Worm (Caenorhabditis elegans) whole organism, young adult: ENCODE results near the gene F45D3.2.
A peak's percentile ranks its signal among the peaks of the same experiment; 100 is the strongest.

Experiments used
- B0019.2 ChIP-seq: fragments of 200-800 bp; sonication (Bioruptor generic); conservative IDR thresholded peaks from 2 replicates; pipeline ENCODE4 v1.3.6; 2022; ENCODE audit warnings: missing genetic modification reagents, missing genetic modification characterization, missing compliant biosample characterization
- B0035.1 ChIP-seq: sonication (generic microtip); optimal IDR thresholded peaks from 2 replicates; lab custom pipeline; 2016; ENCODE audit warnings: missing genetic modification characterization, mild to moderate bottlenecking, missing compliant biosample characterization, missing genotype, missing genetic modification reagents
- B0261.1 ChIP-seq: sonication (generic microtip); optimal IDR thresholded peaks from 2 replicates; lab custom pipeline; 2016; ENCODE audit warnings: mild to moderate bottlenecking, missing genetic modification characterization, moderate library complexity, missing compliant biosample characterization
- F57A8.1 ChIP-seq: fragments of 200-800 bp; sonication (Bioruptor generic); optimal IDR thresholded peaks from 2 replicates; lab custom pipeline; 2018; ENCODE audit warnings: mild to moderate bottlenecking, missing genetic modification characterization, moderate library complexity, missing compliant biosample characterization
- K11D2.4 ChIP-seq: fragments of 200-800 bp; sonication (Bioruptor generic); IDR thresholded peaks from 2 replicates; pipeline ENCODE4 v1.3.6; 2022; ENCODE audit warnings: missing genetic modification reagents, missing genetic modification characterization, missing compliant biosample characterization
- K12H6.12 ChIP-seq: fragments of 200-800 bp; sonication (Bioruptor generic); optimal IDR thresholded peaks from 2 replicates; lab custom pipeline; 2018; ENCODE audit warnings: mild to moderate bottlenecking, missing genetic modification characterization, missing compliant biosample characterization
- Y67H2A.10 ChIP-seq: fragments of 200-800 bp; sonication (Bioruptor generic); conservative IDR thresholded peaks from 2 replicates; pipeline ENCODE4 v1.3.6; 2022; ENCODE audit warnings: missing genetic modification reagents, missing genetic modification characterization, missing compliant biosample characterization
- Y95B8A.8 ChIP-seq: fragments of 200-800 bp; sonication (Bioruptor generic); IDR thresholded peaks from 2 replicates; pipeline ENCODE4 v1.3.6; 2022; ENCODE audit warnings: missing genetic modification reagents, missing genetic modification characterization, missing compliant biosample characterization
- ZK185.1 ChIP-seq: sonication (generic microtip); optimal IDR thresholded peaks from 2 replicates; lab custom pipeline; 2016; ENCODE audit warnings: mild to moderate bottlenecking, missing genetic modification characterization, missing compliant biosample characterization; ENCODE audit not compliant: poor library complexity, severe bottlenecking
- akir-1 ChIP-seq: fragments of 200-800 bp; sonication (Bioruptor generic); optimal IDR thresholded peaks from 2 replicates; lab custom pipeline; 2018; ENCODE audit warnings: mild to moderate bottlenecking, missing genetic modification characterization, moderate library complexity, missing compliant biosample characterization
- atf-7 ChIP-seq: sonication (generic microtip); optimal IDR thresholded peaks from 2 replicates; lab custom pipeline; 2017; ENCODE audit warnings: mild to moderate bottlenecking, missing genetic modification characterization, missing compliant biosample characterization
- bed-2 ChIP-seq: fragments of 200-800 bp; sonication (Bioruptor generic); IDR thresholded peaks from 2 replicates; pipeline ENCODE4 v1.3.6; 2022; ENCODE audit warnings: missing genetic modification reagents, missing genetic modification characterization, missing compliant biosample characterization
- ccch-3 ChIP-seq: fragments of 200-800 bp; sonication (Bioruptor generic); optimal IDR thresholded peaks from 2 replicates; lab custom pipeline; 2018; ENCODE audit warnings: mild to moderate bottlenecking, missing genetic modification characterization, missing compliant biosample characterization
- cebp-1 ChIP-seq, 2 experiments: fragments of 200-800 bp in 1 of 2; sonication (Bioruptor generic) in 1 of 2; sonication (generic microtip) in 1 of 2; IDR thresholded peaks in 1 of 2; optimal IDR thresholded peaks in 1 of 2; 2 replicates each; pipeline versions ENCODE4 v1.3.6 to Lab custom; 2017 to 2022; ENCODE audit warnings: missing compliant biosample characterization in 2 of 2, missing genetic modification characterization in 2 of 2, mild to moderate bottlenecking in 1 of 2, missing genetic modification reagents in 1 of 2, moderate library complexity in 1 of 2
- cebp-2 ChIP-seq: fragments of 200-800 bp; sonication (Bioruptor generic); IDR thresholded peaks from 2 replicates; pipeline ENCODE4 v1.3.6; 2022; ENCODE audit warnings: missing genetic modification characterization, missing compliant biosample characterization
- ceh-100 ChIP-seq: fragments of 200-800 bp; sonication (Bioruptor generic); IDR thresholded peaks from 2 replicates; pipeline ENCODE4 v1.3.6; 2022; ENCODE audit warnings: missing genetic modification reagents, missing genetic modification characterization, missing compliant biosample characterization
- ceh-79 ChIP-seq: sonication (generic microtip); optimal IDR thresholded peaks from 2 replicates; lab custom pipeline; 2017; ENCODE audit warnings: mild to moderate bottlenecking, missing genetic modification characterization, missing compliant biosample characterization
- dox-1 ChIP-seq: fragments of 200-800 bp; sonication (Bioruptor generic); IDR thresholded peaks from 2 replicates; pipeline ENCODE4 v1.3.6; 2022; ENCODE audit warnings: missing genetic modification reagents, missing genetic modification characterization, missing compliant biosample characterization
- egl-44 ChIP-seq: fragments of 200-800 bp; sonication (Bioruptor generic); IDR thresholded peaks from 2 replicates; pipeline ENCODE4 v1.3.6; 2022; ENCODE audit warnings: missing genetic modification reagents, missing genetic modification characterization, missing compliant biosample characterization
- hrde-1 ChIP-seq: sonication (generic microtip); optimal IDR thresholded peaks from 2 replicates; lab custom pipeline; 2016; ENCODE audit warnings: missing genetic modification characterization, mild to moderate bottlenecking, missing compliant biosample characterization, moderate library complexity, missing genotype, missing genetic modification reagents, borderline replicate concordance
- let-607 ChIP-seq, 2 experiments: fragments of 200-800 bp in 1 of 2; sonication (Bioruptor generic) in 1 of 2; sonication (generic microtip) in 1 of 2; optimal IDR thresholded peaks; 2 replicates each; lab custom pipeline; 2016 to 2018; ENCODE audit warnings: mild to moderate bottlenecking in 2 of 2, missing compliant biosample characterization in 2 of 2, missing genetic modification characterization in 2 of 2, moderate library complexity in 2 of 2, missing genotype in 1 of 2
- lin-26 ChIP-seq: fragments of 200-800 bp; sonication (Bioruptor generic); IDR thresholded peaks from 2 replicates; pipeline ENCODE4 v1.3.6; 2022; ENCODE audit warnings: missing genetic modification reagents, missing genetic modification characterization, missing compliant biosample characterization
- lin-54 ChIP-seq: fragments of 200-800 bp; sonication (Bioruptor generic); optimal IDR thresholded peaks from 2 replicates; lab custom pipeline; 2018; ENCODE audit warnings: mild to moderate bottlenecking, missing genetic modification characterization, missing compliant biosample characterization
- lir-1 ChIP-seq: fragments of 200-800 bp; sonication (Bioruptor generic); conservative IDR thresholded peaks from 2 replicates; pipeline ENCODE4 v1.3.6; 2022; ENCODE audit warnings: missing genetic modification reagents, missing genetic modification characterization, missing compliant biosample characterization
- lsy-27 ChIP-seq: sonication (generic microtip); optimal IDR thresholded peaks from 2 replicates; lab custom pipeline; 2017; ENCODE audit warnings: missing genetic modification characterization, mild to moderate bottlenecking, missing compliant biosample characterization, antibody characterized with exemption, missing genotype, borderline replicate concordance; ENCODE audit not compliant: insufficient read depth
- mes-4 ChIP-seq: sonication (generic microtip); optimal IDR thresholded peaks from 2 replicates; lab custom pipeline; 2016; ENCODE audit warnings: missing genotype, missing genetic modification characterization, missing compliant biosample characterization
- nfyb-1 ChIP-seq: fragments of 200-800 bp; sonication (Bioruptor generic); IDR thresholded peaks from 2 replicates; pipeline ENCODE4 v1.3.6; 2022; ENCODE audit warnings: missing genetic modification reagents, missing genetic modification characterization, missing compliant biosample characterization
- nhr-80 ChIP-seq: sonication (generic microtip); optimal IDR thresholded peaks from 2 replicates; lab custom pipeline; 2016; ENCODE audit warnings: missing genetic modification characterization, missing compliant biosample characterization
- nhr-90 ChIP-seq: sonication (generic microtip); optimal IDR thresholded peaks from 2 replicates; lab custom pipeline; 2016; ENCODE audit warnings: missing genotype, mild to moderate bottlenecking, missing genetic modification characterization, missing compliant biosample characterization
- pbrm-1 ChIP-seq: fragments of 200-800 bp; sonication (Bioruptor generic); IDR thresholded peaks from 2 replicates; pipeline ENCODE4 v1.3.6; 2022; ENCODE audit warnings: missing genetic modification reagents, missing genetic modification characterization, missing compliant biosample characterization
- rpc-1 ChIP-seq, 2 experiments: fragments of 150-350 bp in 1 of 2; sonication (generic microtip) in 1 of 2; optimal IDR thresholded peaks; 2 replicates each; lab custom pipeline; 2014 to 2018; ENCODE audit warnings: missing biosample characterization in 1 of 2, missing genetic modification characterization in 1 of 2, missing genetic modification reagents in 1 of 2, missing genotype in 1 of 2
- unc-62 ChIP-seq: fragments of 150-350 bp; optimal IDR thresholded peaks from 2 replicates; lab custom pipeline; 2014; ENCODE audit warnings: missing biosample characterization, missing genetic modification reagents, missing genetic modification characterization
- xnd-1 ChIP-seq: sonication (generic microtip); optimal IDR thresholded peaks from 2 replicates; lab custom pipeline; 2016; ENCODE audit warnings: missing genotype, missing genetic modification reagents, missing genetic modification characterization, missing compliant biosample characterization
- zfh-2 ChIP-seq: fragments of 200-800 bp; sonication (Bioruptor generic); conservative IDR thresholded peaks from 2 replicates; pipeline ENCODE4 v1.3.6; 2022; ENCODE audit warnings: missing genetic modification reagents, missing genetic modification characterization, missing compliant biosample characterization
- zim-3 ChIP-seq: sonication (generic microtip); optimal IDR thresholded peaks from 2 replicates; lab custom pipeline; 2017; ENCODE audit warnings: mild to moderate bottlenecking, missing genetic modification characterization, moderate library complexity, missing compliant biosample characterization
- ztf-22 ChIP-seq: fragments of 200-800 bp; sonication (Bioruptor generic); optimal IDR thresholded peaks from 2 replicates; lab custom pipeline; 2018; ENCODE audit warnings: mild to moderate bottlenecking, missing genetic modification characterization, moderate library complexity, missing compliant biosample characterization
- ztf-28 ChIP-seq: fragments of 200-800 bp; sonication (Bioruptor generic); IDR thresholded peaks from 2 replicates; pipeline ENCODE4 v1.3.6; 2022; ENCODE audit warnings: missing genetic modification reagents, missing genetic modification characterization, missing compliant biosample characterization
- ztf-6 ChIP-seq: fragments of 200-800 bp; sonication (Bioruptor generic); IDR thresholded peaks from 2 replicates; pipeline ENCODE4 v1.3.6; 2022; ENCODE audit warnings: missing genetic modification reagents, missing genetic modification characterization, missing compliant biosample characterization

F45D3.2 gene

DNA sequence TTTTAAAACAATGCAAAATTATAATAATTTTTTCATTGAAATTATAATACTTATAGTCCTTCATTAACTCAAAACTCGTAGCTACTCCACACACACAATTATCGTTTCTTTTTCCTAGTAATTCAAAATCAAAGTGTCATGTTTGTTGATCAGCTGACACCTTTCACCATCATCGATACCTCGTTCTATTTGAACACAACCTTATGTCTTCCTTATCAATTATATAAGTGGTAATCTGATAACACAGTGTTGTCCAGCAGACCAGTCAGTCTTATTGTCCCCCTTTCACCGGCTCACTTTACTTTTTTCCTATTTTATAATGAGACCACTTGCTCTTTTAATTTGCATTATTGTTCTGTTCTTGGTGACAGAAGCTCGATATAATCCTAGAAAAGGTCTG is 28.1 kb upstream of the F45D3.2 start, which contains the start of the genes T28H10.2 and lgmn-1:
Gene T28H10.2, minus strand, starts transcription at position 177 of the 400 bp plus-strand sequence.
Gene lgmn-1, plus strand, starts transcription at position 284 of the 400 bp plus-strand sequence.
- TF ChIP-seq egl-44 (peak; percentile 47; the same call in 1 of the 2 replicates), dox-1 (GFP tag; lab: Robert Waterston, UW) (0 out of 2 replicates have a peak, but pooled peaks have one; percentile 11), ztf-6 (no peak), ztf-22 (GFP tag; lab: Kevin White, UChicago) (no peak), K11D2.4 (GFP tag; lab: Robert Waterston, UW) (no peak), nfyb-1 (GFP tag; lab: Robert Waterston, UW) (0 out of 2 replicates have a peak, but pooled peaks have one; percentile 29), let-607 (tag; optimal IDR thresholded peaks at IDR 0.05; lab: Kevin White, UChicago) (peak in 1 of 2 experiments; percentile 42), pbrm-1 (GFP tag; lab: Robert Waterston, UW) (no peak), cebp-1 (GFP tag; IDR thresholded peaks at IDR 0.05; lab: Robert Waterston, UW) (0 out of 2 replicates have a peak, but pooled peaks have one; percentile 17), cebp-1 (tag; optimal IDR thresholded peaks at IDR 0.05; lab: Kevin White, UChicago) (peak; percentile 38), unc-62 (GFP tag; lab: Kevin White, UChicago) (peak; percentile 61), lin-26 (GFP tag; lab: Robert Waterston, UW) (0 out of 2 replicates have a peak, but pooled peaks have one; percentile 16), nhr-80 (tag; lab: Kevin White, UChicago) (peak; percentile 82)
- TF ChIP-seq, all 124 proteins: peak for 8

DNA sequence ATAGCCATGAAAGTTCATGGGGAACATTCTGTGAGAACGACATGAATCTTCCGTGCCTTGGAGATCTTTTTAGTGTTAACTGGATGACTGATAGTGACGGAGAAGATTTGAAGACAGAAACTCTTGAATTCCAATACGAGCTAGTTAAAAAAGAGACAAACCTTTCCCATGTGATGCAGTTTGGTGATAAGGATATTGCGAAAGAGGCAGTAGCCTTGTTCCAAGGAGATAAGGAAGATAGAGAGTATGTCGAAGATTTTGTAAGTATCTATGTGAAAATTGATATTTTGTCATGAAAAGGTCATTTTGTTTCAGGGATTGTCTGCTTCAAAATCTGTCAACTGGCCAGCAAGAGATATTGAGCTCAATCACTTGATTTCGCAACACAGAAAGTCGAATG is 26.9 kb upstream of the F45D3.2 start:
- no peak for TF ChIP-seq Y95B8A.8
- TF ChIP-seq ccch-3 (GFP tag; lab: Kevin White, UChicago), result no peak
- TF ChIP-seq lin-54 (GFP tag; lab: Kevin White, UChicago), result no peak
- TF ChIP-seq Y67H2A.10 (GFP tag; lab: Robert Waterston, UW), result no peak
- TF ChIP-seq zim-3 (tag; lab: Kevin White, UChicago), result no peak
- TF ChIP-seq nhr-80 (tag; lab: Kevin White, UChicago), result peak; percentile 35
- TF ChIP-seq xnd-1, result no peak
- TF ChIP-seq mes-4 (tag; lab: Kevin White, UChicago), result no peak
- no peak for TF ChIP-seq ceh-79 (tag; lab: Kevin White, UChicago)
- peak; percentile 79 for TF ChIP-seq cebp-1 (GFP tag; IDR thresholded peaks at IDR 0.05; lab: Robert Waterston, UW)
- TF ChIP-seq cebp-1 (tag; optimal IDR thresholded peaks at IDR 0.05; lab: Kevin White, UChicago), result peak; percentile 93
- TF ChIP-seq lsy-27 (tag; lab: Kevin White, UChicago), result no peak

DNA sequence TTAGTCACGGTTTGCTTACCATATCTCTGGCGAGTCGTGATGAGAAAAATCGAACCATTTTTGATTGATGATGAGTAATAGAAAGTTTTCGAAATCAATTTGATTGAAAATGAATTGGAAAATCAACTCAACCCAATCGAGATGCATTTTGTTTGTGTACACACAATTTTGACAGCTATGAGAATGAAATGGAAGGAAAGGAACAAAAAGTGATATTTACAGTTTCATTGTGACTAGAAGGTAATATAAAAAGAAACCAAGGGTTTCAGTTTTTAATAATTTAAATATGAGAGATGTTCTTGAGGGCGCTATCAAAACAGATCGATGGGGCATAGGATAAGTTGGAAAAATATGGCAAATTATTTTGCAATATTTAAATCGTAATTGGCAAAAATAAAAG is 23.7 kb upstream of the F45D3.2 start, which contains the start of gene cal-1:
Gene cal-1, minus strand, starts transcription at position 101 of the 400 bp plus-strand sequence.
- TF ChIP-seq unc-62 (GFP tag; lab: Kevin White, UChicago) (peak; percentile 10), hrde-1 (tag; lab: Kevin White, UChicago) (no peak), bed-2 (GFP tag; lab: Robert Waterston, UW) (no peak)

DNA sequence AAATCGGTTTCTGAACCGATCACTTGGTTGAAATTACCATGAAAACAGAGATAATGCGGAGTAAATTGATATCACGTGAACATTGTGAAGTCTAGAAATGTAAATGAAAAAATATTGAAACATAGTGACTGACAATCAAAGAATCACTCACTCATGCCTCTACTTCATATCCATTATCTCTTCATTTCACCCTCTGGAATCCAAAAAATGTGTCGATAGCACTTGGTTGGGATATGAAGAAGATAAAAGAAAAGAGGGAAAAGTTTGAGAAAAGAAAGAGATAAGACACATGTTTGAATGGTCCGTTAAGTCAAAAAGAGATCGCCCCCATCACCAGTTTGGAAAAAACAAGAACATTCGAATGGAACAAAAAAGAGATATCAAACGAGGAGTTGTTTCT is 23.1 kb upstream of the F45D3.2 start:
- TF ChIP-seq dox-1 (GFP tag; lab: Robert Waterston, UW) (no peak), Y67H2A.10 (GFP tag; lab: Robert Waterston, UW) (no peak), akir-1 (GFP tag; lab: Kevin White, UChicago) (no peak), lsy-27 (tag; lab: Kevin White, UChicago) (no peak)

DNA sequence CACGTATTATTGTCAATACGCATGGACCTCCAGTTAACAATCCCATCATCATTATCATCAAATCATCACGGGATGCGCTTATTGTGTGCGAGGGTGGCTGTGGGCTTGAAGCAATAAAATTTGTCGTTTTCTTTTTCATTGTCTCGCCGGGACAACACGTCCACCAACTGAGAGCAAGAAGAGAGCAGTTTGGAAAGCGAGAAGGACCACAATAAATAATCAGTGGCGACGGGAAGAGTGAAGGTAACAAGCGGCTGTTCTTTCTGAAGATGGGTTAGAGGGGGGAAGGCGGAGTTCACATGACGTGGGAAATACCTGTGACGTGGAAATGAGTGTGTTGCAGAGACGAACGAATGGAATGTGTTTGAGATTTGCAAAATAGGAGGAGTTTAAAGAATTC is 22.1 kb upstream of the F45D3.2 start:
- TF ChIP-seq B0019.2 (GFP tag; lab: Robert Waterston, UW) (no peak), lir-1 (GFP tag; lab: Robert Waterston, UW) (no peak), ceh-100 (GFP tag; lab: Robert Waterston, UW) (no peak), nhr-90 (tag; lab: Kevin White, UChicago) (no peak), K12H6.12 (peak; percentile 30), zim-3 (tag; lab: Kevin White, UChicago) (no peak), atf-7 (tag; lab: Kevin White, UChicago) (no peak), zfh-2 (no peak), cebp-2 (no peak), B0261.1 (no peak), ztf-22 (GFP tag; lab: Kevin White, UChicago) (peak; percentile 19), ztf-28 (no peak), B0035.1 (tag; lab: Kevin White, UChicago) (no peak), rpc-1 (optimal IDR thresholded peaks at IDR 0.05; lab: Kevin White, UChicago) (no peak), rpc-1 (tag; optimal IDR thresholded peaks at IDR 0.05; lab: Kevin White, UChicago) (no peak), F57A8.1 (GFP tag; lab: Kevin White, UChicago) (no peak), ZK185.1 (tag; lab: Kevin White, UChicago) (no peak)
